Fruit fly (Drosophila melanogaster): ENCODE results near the gene ppk5.

ppk5 gene

dm6 chr3L:21568848-21569372 is 34.5 kb downstream of the ppk5 start, which contains the start of the genes CRIF and SMC5:
TSS of gene CRIF (minus strand) at chr3L:21568898.
TSS of gene SMC5 (plus strand) at chr3L:21569176.
- peak; percentile 41 for TF ChIP-seq CG17801 (GFP tag; optimal IDR thresholded peaks at IDR 0.05; ENCODE audit: partially characterized antibody)

- TF ChIP-seq CG17801 (GFP tag; optimal IDR thresholded peaks at IDR 0.05; ENCODE audit: partially characterized antibody) = no peak
Measured at dm6 chr3L:21573831-21574230, 39.4 kb downstream of the ppk5 start, which contains the start of gene EMC10. TSS of gene EMC10 (plus strand) at chr3L:21574131.

- no peak for TF ChIP-seq CG17801 (GFP tag; optimal IDR thresholded peaks at IDR 0.05; ENCODE audit: partially characterized antibody)
Measured at dm6 chr3L:21574296-21574745, 39.9 kb downstream of the ppk5 start.

dm6 chr3L:21581984-21582383 is 47.5 kb downstream of the ppk5 start:
- TF ChIP-seq CG17801 (GFP tag; optimal IDR thresholded peaks at IDR 0.05; ENCODE audit: partially characterized antibody) = no peak

dm6 chr3L:21584683-21585082 is 50.2 kb downstream of the ppk5 start:
- TF ChIP-seq CG17801 (GFP tag; optimal IDR thresholded peaks at IDR 0.05; ENCODE audit: partially characterized antibody) = no peak

dm6 chr3L:21585397-21585796 is 50.9 kb downstream of the ppk5 start:
- TF ChIP-seq CG17801 (GFP tag; optimal IDR thresholded peaks at IDR 0.05; ENCODE audit: partially characterized antibody) = no peak
